Fruit fly (Drosophila melanogaster) whole organism, prepupa: Measurements from ENCODE around the gene RabX2.

Experiments
- Blimp-1 ChIP-seq: fragments of 200-800 bp; sonication (Bioruptor generic); optimal IDR thresholded peaks from 3 replicates; lab custom pipeline; 2017; ENCODE audit warnings: missing biosample characterization, missing genetic modification characterization, mild to moderate bottlenecking, moderate library complexity, missing genetic modification reagents
- CG10669 ChIP-seq: fragments of 200-800 bp; sonication (Bioruptor generic); optimal IDR thresholded peaks from 3 replicates; lab custom pipeline; 2018; ENCODE audit warnings: missing biosample characterization, mild to moderate bottlenecking, missing genetic modification characterization, moderate library complexity
- CG11902 ChIP-seq: fragments of 200-800 bp; sonication (Bioruptor generic); optimal IDR thresholded peaks from 3 replicates; lab custom pipeline; 2016; ENCODE audit warnings: missing biosample characterization, missing genetic modification characterization
- CG15336 ChIP-seq: fragments of 200-800 bp; sonication (Bioruptor generic); IDR thresholded peaks from 2 replicates; pipeline ENCODE4 v1.3.6; 2022; ENCODE audit warnings: missing biosample characterization, missing genetic modification characterization
- CG32006 ChIP-seq: fragments of 200-800 bp; sonication (Bioruptor generic); optimal IDR thresholded peaks from 3 replicates; lab custom pipeline; 2017; ENCODE audit warnings: missing biosample characterization, mild to moderate bottlenecking, missing genetic modification characterization
- CG3919 ChIP-seq: fragments of 200-800 bp; sonication (Bioruptor generic); optimal IDR thresholded peaks from 3 replicates; lab custom pipeline; 2016; ENCODE audit warnings: missing biosample characterization, missing genetic modification characterization
- CG6792 ChIP-seq: fragments of 200-800 bp; sonication (Bioruptor generic); optimal IDR thresholded peaks from 3 replicates; lab custom pipeline; 2016; ENCODE audit warnings: missing biosample characterization, missing genetic modification characterization
- CG6854 ChIP-seq: fragments of 200-800 bp; sonication (Bioruptor generic); optimal IDR thresholded peaks from 2 replicates; lab custom pipeline; 2017; ENCODE audit warnings: missing biosample characterization, mild to moderate bottlenecking, missing genetic modification characterization
- CG8119 ChIP-seq: fragments of 200-800 bp; sonication (Bioruptor generic); IDR thresholded peaks from 3 replicates; pipeline ENCODE4 v1.3.6; 2022; ENCODE audit warnings: missing biosample characterization, missing genetic modification characterization
- CG8319 ChIP-seq: fragments of 200-800 bp; sonication (Bioruptor generic); optimal IDR thresholded peaks from 3 replicates; lab custom pipeline; 2016; ENCODE audit warnings: missing biosample characterization, missing genetic modification characterization
- CG8632 ChIP-seq: fragments of 200-800 bp; sonication (Bioruptor generic); optimal IDR thresholded peaks from 3 replicates; lab custom pipeline; 2016; ENCODE audit warnings: missing biosample characterization, missing genetic modification characterization
- CG9139 ChIP-seq: fragments of 200-800 bp; sonication (Bioruptor generic); optimal IDR thresholded peaks from 3 replicates; lab custom pipeline; 2017; ENCODE audit warnings: missing biosample characterization, mild to moderate bottlenecking, missing genetic modification characterization
- Eip75B ChIP-seq: fragments of 200-800 bp; sonication (Bioruptor generic); optimal IDR thresholded peaks from 3 replicates; lab custom pipeline; 2016; ENCODE audit warnings: missing biosample characterization, missing genetic modification characterization
- Eip78C ChIP-seq: fragments of 200-800 bp; sonication (Bioruptor generic); peaks from one replicate; lab custom pipeline; 2016; ENCODE audit warnings: missing biosample characterization, missing genetic modification characterization
- Eip93F ChIP-seq: fragments of 200-800 bp; sonication (Bioruptor generic); optimal IDR thresholded peaks from 2 replicates; lab custom pipeline; 2016; ENCODE audit warnings: missing biosample characterization, mild to moderate bottlenecking, missing genetic modification characterization
- Ets96B ChIP-seq: fragments of 200-800 bp; optimal IDR thresholded peaks from 2 replicates; lab custom pipeline; 2019; ENCODE audit warnings: missing biosample characterization, mild to moderate bottlenecking, missing genetic modification characterization, moderate library complexity
- Gug ChIP-seq: fragments of 200-800 bp; sonication (Bioruptor generic); IDR thresholded peaks from 2 replicates; pipeline ENCODE4 v1.3.6; 2022; ENCODE audit warnings: missing biosample characterization, missing genetic modification characterization
- Hr38 ChIP-seq: sonication (Bioruptor generic); optimal IDR thresholded peaks from 2 replicates; lab custom pipeline; 2016; ENCODE audit warnings: missing biosample characterization, missing genetic modification characterization
- Hr39 ChIP-seq: fragments of 200-800 bp; sonication (Bioruptor generic); optimal IDR thresholded peaks from 2 replicates; lab custom pipeline; 2016; ENCODE audit warnings: missing biosample characterization, missing genetic modification characterization
- Hr4 ChIP-seq: fragments of 200-800 bp; sonication (Bioruptor generic); optimal IDR thresholded peaks from 3 replicates; lab custom pipeline; 2016; ENCODE audit warnings: missing biosample characterization, missing genetic modification characterization
- Lpt ChIP-seq: fragments of 200-800 bp; sonication (Bioruptor generic); optimal IDR thresholded peaks from 3 replicates; lab custom pipeline; 2016; ENCODE audit warnings: missing biosample characterization, missing genetic modification characterization
- Met ChIP-seq: fragments of 200-800 bp; sonication (Bioruptor generic); optimal IDR thresholded peaks from 3 replicates; lab custom pipeline; 2016; ENCODE audit warnings: missing biosample characterization, missing genetic modification characterization
- OdsH ChIP-seq: fragments of 200-800 bp; sonication (Bioruptor generic); optimal IDR thresholded peaks from 3 replicates; lab custom pipeline; 2016; ENCODE audit warnings: missing biosample characterization, missing genetic modification characterization
- Smox ChIP-seq: fragments of 200-800 bp; sonication (Bioruptor generic); optimal IDR thresholded peaks from 3 replicates; lab custom pipeline; 2016; ENCODE audit warnings: missing biosample characterization, missing genetic modification characterization
- Sox102F ChIP-seq: fragments of 200-800 bp; sonication (Bioruptor generic); optimal IDR thresholded peaks from 2 replicates; lab custom pipeline; 2016; ENCODE audit warnings: missing biosample characterization, mild to moderate bottlenecking, missing genetic modification characterization
- Sox15 ChIP-seq: fragments of 200-800 bp; sonication (Bioruptor generic); optimal IDR thresholded peaks from 3 replicates; lab custom pipeline; 2016; ENCODE audit warnings: missing biosample characterization, missing genetic modification characterization
- cyc ChIP-seq: fragments of 200-800 bp; sonication (Bioruptor generic); optimal IDR thresholded peaks from 3 replicates; lab custom pipeline; 2016; ENCODE audit warnings: missing biosample characterization, missing genetic modification characterization
- dsx ChIP-seq: fragments of 200-800 bp; optimal IDR thresholded peaks from 3 replicates; lab custom pipeline; 2019; ENCODE audit warnings: missing biosample characterization, mild to moderate bottlenecking, missing genetic modification characterization, moderate library complexity; ENCODE audit not compliant: poor library complexity, severe bottlenecking
- eg ChIP-seq: fragments of 200-800 bp; sonication (Bioruptor generic); IDR thresholded peaks from 3 replicates; pipeline ENCODE4 v1.3.6; 2022; ENCODE audit warnings: missing biosample characterization, missing genetic modification characterization
- fd85E ChIP-seq: fragments of 200-800 bp; sonication (Bioruptor generic); optimal IDR thresholded peaks from 3 replicates; lab custom pipeline; 2016; ENCODE audit warnings: missing biosample characterization, missing genetic modification characterization
- fkh ChIP-seq: fragments of 200-800 bp; sonication (Bioruptor generic); optimal IDR thresholded peaks from 3 replicates; lab custom pipeline; 2017; ENCODE audit warnings: missing biosample characterization, mild to moderate bottlenecking, missing genetic modification characterization, moderate library complexity
- lz ChIP-seq: fragments of 200-800 bp; sonication (Bioruptor generic); optimal IDR thresholded peaks from 3 replicates; lab custom pipeline; 2016; ENCODE audit warnings: missing biosample characterization, missing genetic modification characterization
- net ChIP-seq: fragments of 200-800 bp; sonication (Bioruptor generic); optimal IDR thresholded peaks from 3 replicates; lab custom pipeline; 2016; ENCODE audit warnings: missing biosample characterization, missing genetic modification characterization
- pdm3 ChIP-seq: fragments of 200-800 bp; sonication (Bioruptor generic); optimal IDR thresholded peaks from 3 replicates; lab custom pipeline; 2016; ENCODE audit warnings: missing biosample characterization, missing genetic modification characterization
- spab ChIP-seq: fragments of 200-800 bp; sonication (Bioruptor generic); optimal IDR thresholded peaks from 2 replicates; lab custom pipeline; 2017; ENCODE audit warnings: missing biosample characterization, mild to moderate bottlenecking, missing genetic modification characterization, missing genetic modification reagents
- ss ChIP-seq, 2 experiments: fragments of 200-800 bp; sonication (Bioruptor generic); optimal IDR thresholded peaks; 2 replicates in 1 of 2; 3 replicates in 1 of 2; lab custom pipeline; 2017 to 2018; ENCODE audit warnings: mild to moderate bottlenecking in 2 of 2, missing biosample characterization in 2 of 2, missing genetic modification characterization in 2 of 2, moderate library complexity in 1 of 2
- svp ChIP-seq: fragments of 200-800 bp; sonication (Bioruptor generic); peaks from one replicate; lab custom pipeline; 2016; ENCODE audit warnings: missing biosample characterization, missing genetic modification characterization
- topi ChIP-seq: fragments of 200-800 bp; sonication (Bioruptor generic); optimal IDR thresholded peaks from 3 replicates; lab custom pipeline; 2016; ENCODE audit warnings: missing biosample characterization, missing genetic modification characterization
- vri ChIP-seq: fragments of 200-800 bp; sonication (Bioruptor generic); optimal IDR thresholded peaks from 3 replicates; lab custom pipeline; 2016; ENCODE audit warnings: missing biosample characterization, mild to moderate bottlenecking, missing genetic modification characterization

Gene RabX2

dm6 chrX:10387672-10388071 lies 29.6 kb upstream of the RabX2 start (continued):
- no peak for TF ChIP-seq spab
- TF ChIP-seq lz, result peak; percentile 48
- TF ChIP-seq svp (GFP tag; lab: Kevin White, UChicago), result peak; percentile 84
- TF ChIP-seq Eip78C, result peak; percentile 74
- TF ChIP-seq fd85E, result no peak
- TF ChIP-seq Eip93F (GFP tag; lab: Kevin White, UChicago), result no peak
- peak; percentile 67; the same call in 2 of the 3 replicates for TF ChIP-seq eg (GFP tag; lab: Robert Waterston, UW)
- no peak for TF ChIP-seq Blimp-1 (GFP tag; lab: Kevin White, UChicago)
- peak; percentile 20 for TF ChIP-seq Sox15
- TF ChIP-seq CG8632 (GFP tag; lab: Kevin White, UChicago), result no peak
- no peak for TF ChIP-seq Lpt
- TF ChIP-seq Hr38, result no peak
- peak; percentile 36; the same call in 1 of the 3 replicates for TF ChIP-seq CG8119 (GFP tag; lab: Robert Waterston, UW)
- TF ChIP-seq CG9139 (GFP tag; lab: Kevin White, UChicago), result no peak
- TF ChIP-seq CG10669, result peak; percentile 28
- peak; percentile 71 for TF ChIP-seq cyc (GFP tag; lab: Kevin White, UChicago)
- TF ChIP-seq net (GFP tag; lab: Kevin White, UChicago), result peak; percentile 25
- TF ChIP-seq CG11902 (GFP tag; lab: Kevin White, UChicago), result peak; percentile 51
- TF ChIP-seq fkh (GFP tag; lab: Kevin White, UChicago), result no peak
- TF ChIP-seq CG6854, result no peak
- peak; percentile 50 for TF ChIP-seq CG32006 (GFP tag; lab: Kevin White, UChicago)
- peak; percentile 63 for TF ChIP-seq pdm3
- peak; percentile 78 for TF ChIP-seq Hr39 (GFP tag; lab: Kevin White, UChicago)
- peak; percentile 55 for TF ChIP-seq Met (GFP tag; lab: Kevin White, UChicago)
- peak; percentile 51; the same call in 1 of the 2 replicates for TF ChIP-seq CG15336 (GFP tag; lab: Robert Waterston, UW)
- peak; percentile 58 for TF ChIP-seq Sox102F (GFP tag; lab: Kevin White, UChicago)
- no peak for TF ChIP-seq dsx (GFP tag; lab: Kevin White, UChicago)
- TF ChIP-seq CG3919 (GFP tag; lab: Kevin White, UChicago), result peak; percentile 58
- TF ChIP-seq Ets96B (tag; lab: Kevin White, UChicago), result peak; percentile 19
- no peak for TF ChIP-seq ss (GFP tag; optimal IDR thresholded peaks at IDR 0.05; lab: Kevin White, UChicago)
- peak; percentile 42 for TF ChIP-seq Hr4 (GFP tag; lab: Kevin White, UChicago)
- TF ChIP-seq vri (GFP tag; lab: Kevin White, UChicago), result peak; percentile 23
- TF ChIP-seq Gug (GFP tag; lab: Robert Waterston, UW), result no peak
- peak; percentile 52 for TF ChIP-seq Eip75B (GFP tag; lab: Kevin White, UChicago)
- TF ChIP-seq OdsH, result peak; percentile 49
- peak; percentile 44 for TF ChIP-seq CG6792
- peak; percentile 43 for TF ChIP-seq CG8319
- TF ChIP-seq, all 60 proteins: peak for 37

dm6 chrX:10396832-10397231 lies 20.4 kb upstream of the RabX2 start:
- TF ChIP-seq vri (GFP tag; lab: Kevin White, UChicago) (no peak), Gug (GFP tag; lab: Robert Waterston, UW) (no peak), ss (GFP tag; optimal IDR thresholded peaks at IDR 0.05; lab: Kevin White, UChicago) (no peak), fkh (GFP tag; lab: Kevin White, UChicago) (peak; percentile 19), topi (GFP tag; lab: Kevin White, UChicago) (no peak), Smox (no peak), dsx (GFP tag; lab: Kevin White, UChicago) (no peak), eg (GFP tag; lab: Robert Waterston, UW) (no peak), Hr4 (GFP tag; lab: Kevin White, UChicago) (no peak)
